Fruit fly (Drosophila melanogaster) whole organism, embryonic: Measurements from ENCODE around the gene MFS18.
A peak's percentile ranks its signal among the peaks of the same experiment; 100 is the strongest.

Experiments used
- Adf1 ChIP-seq: fragments of 200-800 bp; sonication (Bioruptor generic); IDR thresholded peaks from 2 replicates; pipeline ENCODE4 v1.3.6; 2022; ENCODE audit warnings: missing biosample characterization, missing genetic modification characterization
- B-H2 ChIP-seq: fragments of 200-800 bp; sonication (Bioruptor generic); optimal IDR thresholded peaks from 2 replicates; lab custom pipeline; 2018; ENCODE audit warnings: missing biosample characterization, mild to moderate bottlenecking, missing genetic modification characterization
- BEAF-32 ChIP-seq: fragments of 200-800 bp; sonication (Bioruptor generic); optimal IDR thresholded peaks from 3 replicates; lab custom pipeline; 2017; ENCODE audit warnings: missing biosample characterization, missing genetic modification characterization, mild to moderate bottlenecking, moderate library complexity, missing genetic modification reagents
- CG10431 ChIP-seq: fragments of 200-800 bp; sonication (Bioruptor generic); optimal IDR thresholded peaks from 3 replicates; lab custom pipeline; 2018; ENCODE audit warnings: missing biosample characterization, mild to moderate bottlenecking, missing genetic modification characterization
- CG10462 ChIP-seq: fragments of 200-800 bp; sonication (Bioruptor generic); optimal IDR thresholded peaks from 2 replicates; lab custom pipeline; 2016; ENCODE audit warnings: missing biosample characterization, missing genetic modification characterization
- CG11093 ChIP-seq: fragments of 200-800 bp; sonication (Bioruptor generic); IDR thresholded peaks from 3 replicates; pipeline ENCODE4 v1.3.6; 2022; ENCODE audit warnings: missing biosample characterization, missing genetic modification characterization
- CG12155 ChIP-seq: fragments of 200-800 bp; sonication (Bioruptor generic); optimal IDR thresholded peaks from 3 replicates; lab custom pipeline; 2016; ENCODE audit warnings: missing biosample characterization, missing genetic modification characterization
- CG15514 ChIP-seq: fragments of 200-800 bp; sonication (Bioruptor generic); optimal IDR thresholded peaks from 3 replicates; lab custom pipeline; 2017; ENCODE audit warnings: missing biosample characterization, missing genetic modification characterization, mild to moderate bottlenecking, moderate library complexity, missing genetic modification reagents
- CG15696 ChIP-seq: fragments of 200-800 bp; sonication (Bioruptor generic); optimal IDR thresholded peaks from 2 replicates; lab custom pipeline; 2019; ENCODE audit warnings: missing biosample characterization, mild to moderate bottlenecking, missing genetic modification characterization, moderate library complexity
- CG2120 ChIP-seq: fragments of 200-800 bp; sonication (Bioruptor generic); optimal IDR thresholded peaks from 3 replicates; lab custom pipeline; 2016; ENCODE audit warnings: missing biosample characterization, missing genetic modification characterization
- CG2712 ChIP-seq: fragments of 200-800 bp; optimal IDR thresholded peaks from 3 replicates; lab custom pipeline; 2019; ENCODE audit warnings: missing biosample characterization, mild to moderate bottlenecking, missing genetic modification characterization, moderate library complexity
- CG30020 ChIP-seq: fragments of 200-800 bp; optimal IDR thresholded peaks from 2 replicates; lab custom pipeline; 2019; ENCODE audit warnings: missing biosample characterization, mild to moderate bottlenecking, missing genetic modification characterization, moderate library complexity
- CG34422 ChIP-seq: fragments of 200-800 bp; sonication (Bioruptor generic); IDR thresholded peaks from 3 replicates; pipeline ENCODE4 v1.3.6; 2022; ENCODE audit warnings: missing biosample characterization, missing genetic modification characterization
- CG3847 ChIP-seq: fragments of 200-800 bp; sonication (Bioruptor generic); IDR thresholded peaks from 2 replicates; pipeline ENCODE4 v1.3.6; 2022; ENCODE audit warnings: missing biosample characterization, missing genetic modification characterization
- CG7839 ChIP-seq: fragments of 200-800 bp; sonication (Bioruptor generic); optimal IDR thresholded peaks from 3 replicates; lab custom pipeline; 2018; ENCODE audit warnings: missing biosample characterization, mild to moderate bottlenecking, missing genetic modification characterization, moderate library complexity
- CG7963 ChIP-seq: fragments of 200-800 bp; sonication (Bioruptor generic); IDR thresholded peaks from 3 replicates; pipeline ENCODE4 v1.3.6; 2022; ENCODE audit warnings: missing biosample characterization, missing genetic modification characterization; ENCODE audit not compliant: partially characterized antibody
- CG8089 ChIP-seq: fragments of 200-800 bp; sonication (Bioruptor generic); optimal IDR thresholded peaks from 3 replicates; lab custom pipeline; 2016; ENCODE audit warnings: missing biosample characterization, missing genetic modification characterization
- CG9727 ChIP-seq: fragments of 200-800 bp; sonication (Bioruptor generic); optimal IDR thresholded peaks from 3 replicates; lab custom pipeline; 2017; ENCODE audit warnings: missing biosample characterization, mild to moderate bottlenecking, missing genetic modification characterization
- CG9797 ChIP-seq: fragments of 200-800 bp; sonication (Bioruptor generic); optimal IDR thresholded peaks from 3 replicates; lab custom pipeline; 2018; ENCODE audit warnings: missing biosample characterization, mild to moderate bottlenecking, missing genetic modification characterization
- D19A ChIP-seq: fragments of 200-800 bp; optimal IDR thresholded peaks from 3 replicates; lab custom pipeline; 2019; ENCODE audit warnings: missing biosample characterization, mild to moderate bottlenecking, missing genetic modification characterization, moderate library complexity
- Dbx ChIP-seq: fragments of 200-800 bp; sonication (Bioruptor generic); IDR thresholded peaks from 3 replicates; pipeline ENCODE4 v1.3.6; 2022; ENCODE audit warnings: missing biosample characterization, missing genetic modification characterization
- Dek ChIP-seq: fragments of 200-800 bp; sonication (Bioruptor generic); optimal IDR thresholded peaks from 3 replicates; lab custom pipeline; 2019; ENCODE audit warnings: missing biosample characterization, mild to moderate bottlenecking, missing genetic modification characterization, moderate library complexity
- Dp ChIP-seq: fragments of 200-800 bp; sonication (Bioruptor generic); optimal IDR thresholded peaks from 2 replicates; lab custom pipeline; 2018; ENCODE audit warnings: missing biosample characterization, mild to moderate bottlenecking, missing genetic modification characterization, moderate library complexity
- Fer3 ChIP-seq: fragments of 200-800 bp; sonication (Bioruptor generic); optimal IDR thresholded peaks from 2 replicates; lab custom pipeline; 2018; ENCODE audit warnings: missing biosample characterization, mild to moderate bottlenecking, missing genetic modification characterization, moderate library complexity
- Hr78 ChIP-seq, 2 experiments: fragments of 200-800 bp in 1 of 2; fragments of >200 bp in 1 of 2; sonication (Bioruptor generic) in 1 of 2; optimal IDR thresholded peaks; 2 replicates each; lab custom pipeline; 2017 to 2019; ENCODE audit warnings: missing biosample characterization in 2 of 2, missing genetic modification characterization in 2 of 2, mild to moderate bottlenecking in 1 of 2, moderate library complexity in 1 of 2
- Meics ChIP-seq: fragments of 200-800 bp; sonication (Bioruptor generic); optimal IDR thresholded peaks from 2 replicates; lab custom pipeline; 2017; ENCODE audit warnings: missing biosample characterization, mild to moderate bottlenecking, missing genetic modification characterization
- Nf-YA ChIP-seq: fragments of 200-800 bp; sonication (Bioruptor generic); IDR thresholded peaks from 2 replicates; pipeline ENCODE4 v1.3.6; 2022; ENCODE audit warnings: missing biosample characterization, missing genetic modification characterization
- PHDP ChIP-seq: fragments of 200-800 bp; sonication (Bioruptor generic); optimal IDR thresholded peaks from 3 replicates; lab custom pipeline; 2018; ENCODE audit warnings: missing biosample characterization, mild to moderate bottlenecking, missing genetic modification characterization, moderate library complexity
- Rfx ChIP-seq: fragments of 200-800 bp; sonication (Bioruptor generic); IDR thresholded peaks from 2 replicates; pipeline ENCODE4 v1.3.6; 2022; ENCODE audit warnings: missing biosample characterization, missing genetic modification characterization
- Ssrp ChIP-seq: fragments of 200-800 bp; sonication (Bioruptor generic); optimal IDR thresholded peaks from 2 replicates; lab custom pipeline; 2018; ENCODE audit warnings: missing biosample characterization, mild to moderate bottlenecking, missing genetic modification characterization, moderate library complexity
- Xrp1 ChIP-seq: fragments of 200-800 bp; sonication (Bioruptor generic); IDR thresholded peaks from 2 replicates; pipeline ENCODE4 v1.3.6; 2022; ENCODE audit warnings: missing biosample characterization, missing genetic modification characterization
- bowl ChIP-seq: fragments of 200-800 bp; sonication (Bioruptor generic); IDR thresholded peaks from 2 replicates; pipeline ENCODE4 v1.3.6; 2022; ENCODE audit warnings: missing biosample characterization, missing genetic modification characterization
- ftz-f1 ChIP-seq: fragments of 200-800 bp; sonication (Bioruptor generic); optimal IDR thresholded peaks from 2 replicates; lab custom pipeline; 2016; ENCODE audit warnings: missing biosample characterization, missing genetic modification characterization
- gfzf ChIP-seq: fragments of 200-800 bp; sonication (Bioruptor generic); optimal IDR thresholded peaks from 2 replicates; lab custom pipeline; 2016; ENCODE audit warnings: missing biosample characterization, mild to moderate bottlenecking, missing genetic modification characterization, moderate library complexity
- grau ChIP-seq: fragments of 200-800 bp; optimal IDR thresholded peaks from 3 replicates; lab custom pipeline; 2019; ENCODE audit warnings: missing biosample characterization, mild to moderate bottlenecking, missing genetic modification characterization, moderate library complexity
- gt ChIP-seq: fragments of 200-800 bp; sonication (Bioruptor generic); IDR thresholded peaks from 2 replicates; pipeline ENCODE4 v1.3.6; 2022; ENCODE audit warnings: missing biosample characterization, missing genetic modification characterization
- hkb ChIP-seq, 2 experiments: fragments of 200-800 bp in 1 of 2; fragments of >200 bp in 1 of 2; sonication (Bioruptor generic) in 1 of 2; IDR thresholded peaks in 1 of 2; optimal IDR thresholded peaks in 1 of 2; 2 replicates each; pipeline versions ENCODE4 v1.3.6 to Lab custom; 2017 to 2022; ENCODE audit warnings: missing biosample characterization in 1 of 2, missing genetic modification characterization in 1 of 2
- inv ChIP-seq: fragments of 200-800 bp; sonication (Bioruptor generic); IDR thresholded peaks from 2 replicates; pipeline ENCODE4 v1.3.6; 2022; ENCODE audit warnings: missing biosample characterization, missing genetic modification characterization; ENCODE audit not compliant: partially characterized antibody
- klu ChIP-seq: fragments of 200-800 bp; sonication (Bioruptor generic); IDR thresholded peaks from 2 replicates; pipeline ENCODE4 v1.3.6; 2022; ENCODE audit warnings: missing biosample characterization, missing genetic modification characterization
- nau ChIP-seq: fragments of 200-800 bp; sonication (Bioruptor generic); optimal IDR thresholded peaks from 3 replicates; lab custom pipeline; 2017; ENCODE audit warnings: missing biosample characterization, mild to moderate bottlenecking, missing genetic modification characterization, missing genetic modification reagents
- nom ChIP-seq: fragments of 200-800 bp; sonication (Bioruptor generic); optimal IDR thresholded peaks from 2 replicates; lab custom pipeline; 2017; ENCODE audit warnings: missing biosample characterization, missing genetic modification characterization, mild to moderate bottlenecking, moderate library complexity, missing genetic modification reagents
- p53 ChIP-seq: fragments of 200-800 bp; sonication (Bioruptor generic); optimal IDR thresholded peaks from 2 replicates; lab custom pipeline; 2016; ENCODE audit warnings: missing biosample characterization, missing genetic modification characterization
- row ChIP-seq: fragments of 200-800 bp; sonication (Bioruptor generic); IDR thresholded peaks from 3 replicates; pipeline ENCODE4 v1.3.6; 2022; ENCODE audit warnings: missing biosample characterization, missing genetic modification characterization
- sd ChIP-seq: fragments of 200-800 bp; sonication (Bioruptor generic); optimal IDR thresholded peaks from 3 replicates; lab custom pipeline; 2018; ENCODE audit warnings: missing biosample characterization, mild to moderate bottlenecking, missing genetic modification characterization, moderate library complexity
- sens ChIP-seq: fragments of 200-800 bp; sonication (Bioruptor generic); peaks from one replicate; lab custom pipeline; 2016; ENCODE audit warnings: missing biosample characterization, missing genetic modification characterization
- slbo ChIP-seq: fragments of 200-800 bp; sonication (Bioruptor generic); IDR thresholded peaks from 2 replicates; pipeline ENCODE4 v1.3.6; 2022; ENCODE audit warnings: missing biosample characterization, missing genetic modification characterization
- stc ChIP-seq: fragments of 200-800 bp; sonication (Bioruptor generic); IDR thresholded peaks from 2 replicates; pipeline ENCODE4 v1.3.6; 2022; ENCODE audit warnings: missing biosample characterization, missing genetic modification characterization
- unpg ChIP-seq: fragments of 200-800 bp; sonication (Bioruptor generic); optimal IDR thresholded peaks from 3 replicates; lab custom pipeline; 2018; ENCODE audit warnings: missing biosample characterization, mild to moderate bottlenecking, missing genetic modification characterization, moderate library complexity
- zen2 ChIP-seq: fragments of 200-800 bp; sonication (Bioruptor generic); IDR thresholded peaks from 3 replicates; pipeline ENCODE4 v1.3.6; 2022; ENCODE audit warnings: missing biosample characterization, missing genetic modification characterization; ENCODE audit not compliant: partially characterized antibody

Gene MFS18

dm6 chr2L:4456539-4456994, 8.1 kb upstream of the MFS18 start, which contains the start of gene Gs1l (continued):
- TF ChIP-seq Dbx, result peak; percentile 76; the same call in 2 of the 3 replicates
- TF ChIP-seq Nf-YA (GFP tag; lab: Robert Waterston, UW), result no peak
- TF ChIP-seq BEAF-32, result no peak
- peak in 1 of 2 experiments; percentile 55 for TF ChIP-seq Hr78 (GFP tag; optimal IDR thresholded peaks at IDR 0.05; lab: Kevin White, UChicago)
- TF ChIP-seq CG9797 (GFP tag; lab: Kevin White, UChicago), result peak; percentile 46
- TF ChIP-seq B-H2 (GFP tag; lab: Kevin White, UChicago), result peak; percentile 66
- no peak for TF ChIP-seq CG8089
- TF ChIP-seq gfzf, result peak; percentile 75
- TF ChIP-seq nau (GFP tag; lab: Kevin White, UChicago), result no peak
- peak; percentile 56 for TF ChIP-seq sd (tag; lab: Kevin White, UChicago)
- TF ChIP-seq CG10431 (GFP tag; lab: Kevin White, UChicago), result no peak
- peak; percentile 30 for TF ChIP-seq PHDP
- peak; percentile 42 for TF ChIP-seq Ssrp (tag; lab: Kevin White, UChicago)
- TF ChIP-seq grau (tag; lab: Kevin White, UChicago), result peak; percentile 33
- TF ChIP-seq Xrp1 (GFP tag; lab: Robert Waterston, UW), result peak; percentile 33; the same call in 1 of the 2 replicates
- peak; percentile 37 for TF ChIP-seq CG15514 (GFP tag; lab: Kevin White, UChicago)
- TF ChIP-seq zen2 (GFP tag; lab: Robert Waterston, UW), result no peak
- peak; percentile 34 for TF ChIP-seq unpg
- peak; percentile 38 for TF ChIP-seq Dek (tag; lab: Kevin White, UChicago)
- peak; percentile 24 for TF ChIP-seq CG2120
- peak; percentile 36 for TF ChIP-seq CG7839
- TF ChIP-seq CG34422 (GFP tag; lab: Robert Waterston, UW), result peak; percentile 36; the same call in 1 of the 3 replicates
- peak; percentile 99 for TF ChIP-seq D19A
- no peak for TF ChIP-seq bowl (GFP tag; lab: Robert Waterston, UW)
- no peak for TF ChIP-seq CG9727 (GFP tag; lab: Kevin White, UChicago)
- TF ChIP-seq Meics, result peak; percentile 19
- TF ChIP-seq ftz-f1, result peak; percentile 88
- no peak for TF ChIP-seq p53 (GFP tag; lab: Kevin White, UChicago)
- TF ChIP-seq Rfx, result peak; percentile 71
- TF ChIP-seq Dp (GFP tag; lab: Kevin White, UChicago), result peak; percentile 54
- no peak for TF ChIP-seq inv
- peak; percentile 93 for TF ChIP-seq row (GFP tag; lab: Robert Waterston, UW)
- TF ChIP-seq CG3847 (GFP tag; lab: Robert Waterston, UW), result peak; percentile 42; the same call in 1 of the 2 replicates
- TF ChIP-seq nom (GFP tag; lab: Kevin White, UChicago), result no peak
- peak; percentile 5 for TF ChIP-seq Fer3 (tag; lab: Kevin White, UChicago)
- no peak for TF ChIP-seq hkb (optimal IDR thresholded peaks at IDR 0.05; lab: Kevin White, UChicago)
- 0 out of 2 replicates have a peak, but pooled peaks have one; percentile 17 for TF ChIP-seq hkb (GFP tag; IDR thresholded peaks at IDR 0.05; lab: Robert Waterston, UW)
- TF ChIP-seq Adf1 (GFP tag; lab: Robert Waterston, UW), result no peak
- peak; percentile 34 for TF ChIP-seq CG2712
- TF ChIP-seq CG11093, result no peak
- TF ChIP-seq slbo (GFP tag; lab: Robert Waterston, UW), result peak; percentile 47; the same call in 1 of the 2 replicates
- TF ChIP-seq CG30020 (tag; lab: Kevin White, UChicago), result no peak
- no peak for TF ChIP-seq klu (GFP tag; lab: Robert Waterston, UW)
- no peak for TF ChIP-seq gt (GFP tag; lab: Robert Waterston, UW)
- TF ChIP-seq sens (GFP tag; lab: Kevin White, UChicago), result peak; percentile 61
- TF ChIP-seq CG7963 (GFP tag; lab: Robert Waterston, UW), result no peak
- TF ChIP-seq CG10462, result no peak
- TF ChIP-seq CG15696 (tag; lab: Kevin White, UChicago), result no peak
- no peak for TF ChIP-seq CG12155
- TF ChIP-seq stc (GFP tag; lab: Robert Waterston, UW), result 0 out of 2 replicates have a peak, but pooled peaks have one; percentile 21
